Worm (Caenorhabditis elegans): ENCODE measurements around the gene H23N18.6.

DNA sequence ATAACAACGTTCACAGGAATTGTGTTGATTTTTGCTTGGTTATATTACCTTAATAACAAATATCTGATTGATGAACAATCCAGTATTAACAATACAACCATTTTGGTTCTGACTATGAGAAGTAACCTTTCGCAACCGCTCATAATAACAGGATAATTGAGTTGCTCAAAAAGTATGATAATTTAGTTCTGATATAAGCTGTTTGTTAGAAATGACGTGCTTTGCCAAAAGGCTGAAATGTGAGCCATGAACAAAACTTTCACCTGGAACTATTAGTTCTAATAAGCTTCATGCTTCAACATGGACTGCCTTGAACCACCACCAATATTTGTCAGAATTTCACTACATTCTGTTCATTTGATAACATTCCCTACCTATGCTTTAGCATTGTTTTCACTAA lies 9.7 kb upstream of the H23N18.6 start, which contains the start of gene srh-20:
- no peak for TF ChIP-seq snpc-4 (GFP tag; optimal IDR thresholded peaks at IDR 0.05)
- no peak for TF ChIP-seq snpc-4 (tag; optimal IDR thresholded peaks at IDR 0.05)
- TF ChIP-seq Y56A3A.18 (GFP tag; IDR thresholded peaks at IDR 0.05): no peak
- TF ChIP-seq aptf-2 (GFP tag; conservative IDR thresholded peaks at IDR 0.05): no peak
- TF ChIP-seq unc-130 (GFP tag; optimal IDR thresholded peaks at IDR 0.05): no peak
- TF ChIP-seq pha-4 (tag; optimal IDR thresholded peaks at IDR 0.05): no peak
- TF ChIP-seq F33H1.4 (GFP tag; IDR thresholded peaks at IDR 0.05): no peak
- no peak for TF ChIP-seq nfya-2 (GFP tag; IDR thresholded peaks at IDR 0.05)
- TF ChIP-seq hsf-1 (GFP tag; IDR thresholded peaks at IDR 0.05): no peak

All from whole organism, young adult.